Worm (Caenorhabditis elegans) whole organism, mixed stage, embryonic: ENCODE data around the gene F21E9.2.

Experiments used
- cnd-1 ChIP-seq: fragments of 200-800 bp; sonication (Bioruptor generic); optimal IDR thresholded peaks from 2 replicates; lab custom pipeline; 2018; ENCODE audit warnings: mild to moderate bottlenecking, missing genetic modification characterization, missing compliant biosample characterization
- drap-1 ChIP-seq: fragments of 200-800 bp; sonication (Bioruptor generic); optimal IDR thresholded peaks from 3 replicates; lab custom pipeline; 2018; ENCODE audit warnings: mild to moderate bottlenecking, missing genetic modification characterization, missing compliant biosample characterization
- elt-1 ChIP-seq: sonication (generic microtip); optimal IDR thresholded peaks from 2 replicates; lab custom pipeline; 2017; ENCODE audit warnings: missing genetic modification characterization, mild to moderate bottlenecking, missing compliant biosample characterization, antibody characterized with exemption, moderate library complexity, borderline replicate concordance; ENCODE audit not compliant: insufficient read depth
- elt-3 ChIP-seq: fragments of 150-350 bp; optimal IDR thresholded peaks from 2 replicates; lab custom pipeline; 2014; ENCODE audit warnings: missing biosample characterization, missing genetic modification characterization
- lin-13 ChIP-seq: fragments of 150-350 bp; optimal IDR thresholded peaks from 2 replicates; lab custom pipeline; 2014; ENCODE audit warnings: missing biosample characterization, missing genetic modification characterization
- lin-32 ChIP-seq: fragments of 200-800 bp; sonication (Bioruptor generic); optimal IDR thresholded peaks from 2 replicates; lab custom pipeline; 2018; ENCODE audit warnings: mild to moderate bottlenecking, missing genetic modification characterization, missing compliant biosample characterization
- mab-5 ChIP-seq: fragments of 150-350 bp; optimal IDR thresholded peaks from 2 replicates; lab custom pipeline; 2014; ENCODE audit warnings: missing biosample characterization, missing genetic modification characterization
- nhr-237 ChIP-seq: fragments of 150-350 bp; optimal IDR thresholded peaks from 2 replicates; lab custom pipeline; 2014; ENCODE audit warnings: missing biosample characterization, missing genetic modification characterization
- snpc-4 ChIP-seq: fragments of 150-350 bp; optimal IDR thresholded peaks from 2 replicates; lab custom pipeline; 2014; ENCODE audit warnings: missing biosample characterization, missing genetic modification characterization
- sptf-1 ChIP-seq: sonication (generic microtip); optimal IDR thresholded peaks from 2 replicates; lab custom pipeline; 2017; ENCODE audit warnings: mild to moderate bottlenecking, missing genetic modification characterization, moderate library complexity, missing compliant biosample characterization
- unc-62 ChIP-seq: fragments of 150-350 bp; optimal IDR thresholded peaks from 2 replicates; lab custom pipeline; 2014; ENCODE audit warnings: missing biosample characterization, missing genetic modification reagents, missing genetic modification characterization
- ztf-11 ChIP-seq: fragments of 150-350 bp; optimal IDR thresholded peaks from 2 replicates; lab custom pipeline; 2014; ENCODE audit warnings: missing biosample characterization, missing genetic modification characterization

ce11 chrX:1360631-1361030, 30.9 kb upstream of the F21E9.2 start, which contains the start of gene F56C3.4:
- no peak for TF ChIP-seq unc-62
- no peak for TF ChIP-seq elt-3 (tag; lab: Kevin White, UChicago)
- no peak for TF ChIP-seq sptf-1
- TF ChIP-seq lin-13 (tag; lab: Kevin White, UChicago) = no peak
- TF ChIP-seq snpc-4 (tag; lab: Kevin White, UChicago) = no peak
- TF ChIP-seq lin-32 (GFP tag; lab: Kevin White, UChicago) = no peak
- TF ChIP-seq nhr-237 (tag; lab: Kevin White, UChicago) = no peak
- TF ChIP-seq mab-5 (tag; lab: Kevin White, UChicago) = no peak
- no peak for TF ChIP-seq elt-1 (tag; lab: Kevin White, UChicago)
- no peak for TF ChIP-seq ztf-11 (tag; lab: Kevin White, UChicago)
- TF ChIP-seq cnd-1 (tag; lab: Kevin White, UChicago) = no peak
- TF ChIP-seq drap-1 (GFP tag; lab: Kevin White, UChicago) = no peak
